Worm (Caenorhabditis elegans): ENCODE measurements around the gene T05A8.7.

- TF ChIP-seq unc-62 (GFP tag; optimal IDR thresholded peaks at IDR 0.05), result no peak
- TF ChIP-seq tbx-2 (tag; optimal IDR thresholded peaks at IDR 0.05), result no peak
- TF ChIP-seq sptf-1 (tag; optimal IDR thresholded peaks at IDR 0.05), result no peak
- no peak for TF ChIP-seq unc-86 (tag; optimal IDR thresholded peaks at IDR 0.05)
- TF ChIP-seq hpl-2 (GFP tag; optimal IDR thresholded peaks at IDR 0.05), result no peak
- no peak for TF ChIP-seq mdl-1 (tag; optimal IDR thresholded peaks at IDR 0.05)
- TF ChIP-seq rnt-1 (tag; optimal IDR thresholded peaks at IDR 0.05), result no peak
- TF ChIP-seq sox-4 (tag; optimal IDR thresholded peaks at IDR 0.05), result no peak
Measured at ce11 chrII:2710919-2711318, 31.2 kb downstream of the T05A8.7 start, which contains the start of gene T05A8.2.

All from whole organism, L1 larva.